Worm (Caenorhabditis elegans) whole organism, young adult: ENCODE data around the gene gpa-10.
A peak's percentile ranks its signal among the peaks of the same experiment; 100 is the strongest.

Source experiments
- B0336.3 ChIP-seq: fragments of 200-800 bp; sonication (Bioruptor generic); IDR thresholded peaks from 2 replicates; pipeline ENCODE4 v1.3.6; 2022; ENCODE audit warnings: missing genetic modification characterization, missing compliant biosample characterization
- D2030.7 ChIP-seq: fragments of 200-800 bp; sonication (Bioruptor generic); IDR thresholded peaks from 2 replicates; pipeline ENCODE4 v1.3.6; 2022; ENCODE audit warnings: missing genetic modification reagents, missing genetic modification characterization, missing compliant biosample characterization
- F57A8.1 ChIP-seq: fragments of 200-800 bp; sonication (Bioruptor generic); optimal IDR thresholded peaks from 2 replicates; lab custom pipeline; 2018; ENCODE audit warnings: mild to moderate bottlenecking, missing genetic modification characterization, moderate library complexity, missing compliant biosample characterization
- K11D2.4 ChIP-seq: fragments of 200-800 bp; sonication (Bioruptor generic); IDR thresholded peaks from 2 replicates; pipeline ENCODE4 v1.3.6; 2022; ENCODE audit warnings: missing genetic modification reagents, missing genetic modification characterization, missing compliant biosample characterization
- Y67H2A.10 ChIP-seq: fragments of 200-800 bp; sonication (Bioruptor generic); conservative IDR thresholded peaks from 2 replicates; pipeline ENCODE4 v1.3.6; 2022; ENCODE audit warnings: missing genetic modification reagents, missing genetic modification characterization, missing compliant biosample characterization
- ZK185.1 ChIP-seq: sonication (generic microtip); optimal IDR thresholded peaks from 2 replicates; lab custom pipeline; 2016; ENCODE audit warnings: mild to moderate bottlenecking, missing genetic modification characterization, missing compliant biosample characterization; ENCODE audit not compliant: poor library complexity, severe bottlenecking
- akir-1 ChIP-seq: fragments of 200-800 bp; sonication (Bioruptor generic); optimal IDR thresholded peaks from 2 replicates; lab custom pipeline; 2018; ENCODE audit warnings: mild to moderate bottlenecking, missing genetic modification characterization, moderate library complexity, missing compliant biosample characterization
- aptf-3 ChIP-seq: fragments of 200-800 bp; sonication (Bioruptor generic); IDR thresholded peaks from 2 replicates; pipeline ENCODE4 v1.3.6; 2022; ENCODE audit warnings: missing genetic modification characterization, missing compliant biosample characterization
- athp-1 ChIP-seq: sonication (generic microtip); optimal IDR thresholded peaks from 2 replicates; lab custom pipeline; 2017; ENCODE audit warnings: mild to moderate bottlenecking, missing genetic modification characterization, missing compliant biosample characterization
- attf-3 ChIP-seq: fragments of 200-800 bp; sonication (Bioruptor generic); conservative IDR thresholded peaks from 2 replicates; pipeline ENCODE4 v1.3.6; 2022; ENCODE audit warnings: missing genetic modification reagents, missing genetic modification characterization, missing compliant biosample characterization
- attf-6 ChIP-seq: fragments of 200-800 bp; sonication (Bioruptor generic); IDR thresholded peaks from 2 replicates; pipeline ENCODE4 v1.3.6; 2022; ENCODE audit warnings: missing genetic modification reagents, missing genetic modification characterization, missing compliant biosample characterization
- bed-1 ChIP-seq: fragments of 200-800 bp; sonication (Bioruptor generic); IDR thresholded peaks from 2 replicates; pipeline ENCODE4 v1.3.6; 2022; ENCODE audit warnings: missing genetic modification reagents, missing genetic modification characterization, missing compliant biosample characterization
- bed-2 ChIP-seq: fragments of 200-800 bp; sonication (Bioruptor generic); IDR thresholded peaks from 2 replicates; pipeline ENCODE4 v1.3.6; 2022; ENCODE audit warnings: missing genetic modification reagents, missing genetic modification characterization, missing compliant biosample characterization
- ccch-3 ChIP-seq: fragments of 200-800 bp; sonication (Bioruptor generic); optimal IDR thresholded peaks from 2 replicates; lab custom pipeline; 2018; ENCODE audit warnings: mild to moderate bottlenecking, missing genetic modification characterization, missing compliant biosample characterization
- cebp-1 ChIP-seq, 2 experiments: fragments of 200-800 bp in 1 of 2; sonication (Bioruptor generic) in 1 of 2; sonication (generic microtip) in 1 of 2; IDR thresholded peaks in 1 of 2; optimal IDR thresholded peaks in 1 of 2; 2 replicates each; pipeline versions ENCODE4 v1.3.6 to Lab custom; 2017 to 2022; ENCODE audit warnings: missing compliant biosample characterization in 2 of 2, missing genetic modification characterization in 2 of 2, mild to moderate bottlenecking in 1 of 2, missing genetic modification reagents in 1 of 2, moderate library complexity in 1 of 2
- ceh-58 ChIP-seq: fragments of 200-800 bp; sonication (Bioruptor generic); IDR thresholded peaks from 2 replicates; pipeline ENCODE4 v1.3.6; 2022; ENCODE audit warnings: missing genetic modification characterization, missing compliant biosample characterization
- dox-1 ChIP-seq: fragments of 200-800 bp; sonication (Bioruptor generic); IDR thresholded peaks from 2 replicates; pipeline ENCODE4 v1.3.6; 2022; ENCODE audit warnings: missing genetic modification reagents, missing genetic modification characterization, missing compliant biosample characterization
- dpff-1 ChIP-seq: sonication (generic microtip); optimal IDR thresholded peaks from 2 replicates; lab custom pipeline; 2017; ENCODE audit warnings: mild to moderate bottlenecking, missing genetic modification characterization, missing compliant biosample characterization
- ekl-4 ChIP-seq: fragments of 200-800 bp; sonication (Bioruptor generic); IDR thresholded peaks from 2 replicates; pipeline ENCODE4 v1.3.6; 2022; ENCODE audit warnings: missing genetic modification reagents, missing genetic modification characterization, missing compliant biosample characterization
- ets-4 ChIP-seq: fragments of 200-800 bp; sonication (Bioruptor generic); optimal IDR thresholded peaks from 2 replicates; lab custom pipeline; 2018; ENCODE audit warnings: mild to moderate bottlenecking, missing genetic modification characterization, missing compliant biosample characterization
- hlh-12 ChIP-seq: sonication (generic microtip); optimal IDR thresholded peaks from 2 replicates; lab custom pipeline; 2016; ENCODE audit warnings: missing genetic modification characterization, missing compliant biosample characterization
- hmg-20 ChIP-seq: fragments of 200-800 bp; sonication (Bioruptor generic); IDR thresholded peaks from 2 replicates; pipeline ENCODE4 v1.3.6; 2022; ENCODE audit warnings: missing genetic modification reagents, missing genetic modification characterization, missing compliant biosample characterization
- hsf-1 ChIP-seq: fragments of 200-800 bp; sonication (Bioruptor generic); IDR thresholded peaks from 2 replicates; pipeline ENCODE4 v1.3.6; 2022; ENCODE audit warnings: missing genetic modification reagents, missing genetic modification characterization, missing compliant biosample characterization
- lin-35 ChIP-seq, 3 experiments: fragments of 150-350 bp in 2 of 3; sonication (generic microtip) in 1 of 3; optimal IDR thresholded peaks; 2 replicates each; lab custom pipeline; 2014 to 2018; ENCODE audit warnings: missing biosample characterization in 3 of 3, missing genetic modification characterization in 3 of 3, missing genetic modification reagents in 3 of 3
- lir-1 ChIP-seq: fragments of 200-800 bp; sonication (Bioruptor generic); conservative IDR thresholded peaks from 2 replicates; pipeline ENCODE4 v1.3.6; 2022; ENCODE audit warnings: missing genetic modification reagents, missing genetic modification characterization, missing compliant biosample characterization
- madf-10 ChIP-seq: sonication (generic microtip); optimal IDR thresholded peaks from 2 replicates; lab custom pipeline; 2016; ENCODE audit warnings: mild to moderate bottlenecking, missing genetic modification characterization, missing compliant biosample characterization
- madf-8 ChIP-seq: fragments of 200-800 bp; sonication (Bioruptor generic); conservative IDR thresholded peaks from 2 replicates; pipeline ENCODE4 v1.3.6; 2022; ENCODE audit warnings: missing genetic modification reagents, missing genetic modification characterization, missing compliant biosample characterization
- mxl-1 ChIP-seq: sonication (generic microtip); optimal IDR thresholded peaks from 2 replicates; lab custom pipeline; 2016; ENCODE audit warnings: missing genetic modification characterization, missing compliant biosample characterization
- nfya-2 ChIP-seq: fragments of 200-800 bp; sonication (Bioruptor generic); IDR thresholded peaks from 2 replicates; pipeline ENCODE4 v1.3.6; 2022; ENCODE audit warnings: missing genetic modification reagents, missing genetic modification characterization, missing compliant biosample characterization
- nfyb-1 ChIP-seq: fragments of 200-800 bp; sonication (Bioruptor generic); IDR thresholded peaks from 2 replicates; pipeline ENCODE4 v1.3.6; 2022; ENCODE audit warnings: missing genetic modification reagents, missing genetic modification characterization, missing compliant biosample characterization
- nhr-120 ChIP-seq: fragments of 200-800 bp; sonication (Bioruptor generic); IDR thresholded peaks from 2 replicates; pipeline ENCODE4 v1.3.6; 2022; ENCODE audit warnings: missing genetic modification characterization, missing compliant biosample characterization
- nhr-27 ChIP-seq: fragments of 200-800 bp; sonication (Bioruptor generic); optimal IDR thresholded peaks from 2 replicates; lab custom pipeline; 2018; ENCODE audit warnings: mild to moderate bottlenecking, missing genetic modification characterization, moderate library complexity, missing compliant biosample characterization
- nhr-80 ChIP-seq: sonication (generic microtip); optimal IDR thresholded peaks from 2 replicates; lab custom pipeline; 2016; ENCODE audit warnings: missing genetic modification characterization, missing compliant biosample characterization
- pbrm-1 ChIP-seq: fragments of 200-800 bp; sonication (Bioruptor generic); IDR thresholded peaks from 2 replicates; pipeline ENCODE4 v1.3.6; 2022; ENCODE audit warnings: missing genetic modification reagents, missing genetic modification characterization, missing compliant biosample characterization
- pha-4 ChIP-seq: fragments of 150-350 bp; sonication (generic microtip); optimal IDR thresholded peaks from 2 replicates; lab custom pipeline; 2014; ENCODE audit warnings: missing biosample characterization, missing genetic modification reagents, missing genetic modification characterization
- snpc-1.3 ChIP-seq: sonication (generic microtip); optimal IDR thresholded peaks from 2 replicates; lab custom pipeline; 2017; ENCODE audit warnings: missing genetic modification characterization, mild to moderate bottlenecking, missing compliant biosample characterization, antibody characterized with exemption, moderate library complexity, missing genotype, missing genetic modification reagents; ENCODE audit not compliant: insufficient read depth
- somi-1 ChIP-seq: fragments of 200-800 bp; sonication (Bioruptor generic); optimal IDR thresholded peaks from 2 replicates; lab custom pipeline; 2018; ENCODE audit warnings: mild to moderate bottlenecking, missing genetic modification characterization, missing compliant biosample characterization
- tbx-9 ChIP-seq: sonication (generic microtip); optimal IDR thresholded peaks from 2 replicates; lab custom pipeline; 2016; ENCODE audit warnings: borderline replicate concordance, missing genetic modification characterization, inconsistent platforms, missing compliant biosample characterization
- tlf-1 ChIP-seq: fragments of 200-800 bp; sonication (Bioruptor generic); optimal IDR thresholded peaks from 2 replicates; lab custom pipeline; 2018; ENCODE audit warnings: mild to moderate bottlenecking, missing genetic modification characterization, missing compliant biosample characterization
- zfh-2 ChIP-seq: fragments of 200-800 bp; sonication (Bioruptor generic); conservative IDR thresholded peaks from 2 replicates; pipeline ENCODE4 v1.3.6; 2022; ENCODE audit warnings: missing genetic modification reagents, missing genetic modification characterization, missing compliant biosample characterization
- zim-3 ChIP-seq: sonication (generic microtip); optimal IDR thresholded peaks from 2 replicates; lab custom pipeline; 2017; ENCODE audit warnings: mild to moderate bottlenecking, missing genetic modification characterization, moderate library complexity, missing compliant biosample characterization
- ztf-18 ChIP-seq: sonication (generic microtip); optimal IDR thresholded peaks from 2 replicates; lab custom pipeline; 2016; ENCODE audit warnings: missing genotype, mild to moderate bottlenecking, missing genetic modification characterization, missing compliant biosample characterization

gpa-10 gene

DNA sequence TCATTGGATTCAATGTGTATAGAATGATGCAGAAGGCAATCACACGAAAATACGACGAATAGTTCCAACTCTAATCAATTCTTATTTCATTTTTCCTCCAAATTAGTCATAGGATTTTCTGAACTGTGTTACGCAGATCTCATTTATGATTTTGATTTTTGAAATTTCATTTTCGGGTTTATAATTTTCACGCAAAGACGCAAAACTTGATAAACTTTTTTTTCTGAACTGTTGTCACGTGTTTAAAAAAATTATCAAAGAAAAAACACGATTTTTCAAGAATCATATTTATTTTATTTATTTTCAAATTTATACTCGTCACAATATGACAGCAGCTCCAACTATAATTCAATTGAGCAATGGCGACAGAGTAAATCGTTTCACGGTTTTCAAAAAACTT is 42.1 kb upstream of the gpa-10 start, which contains the start of gene K11C4.1:
TSS of gene K11C4.1 (plus strand) at position 301 of the 400 bp plus-strand sequence.
- no peak for TF ChIP-seq nfya-2 (GFP tag; lab: Robert Waterston, UW)
- TF ChIP-seq hlh-12 (tag; lab: Kevin White, UChicago): no peak
- TF ChIP-seq ztf-18: no peak
- no peak for TF ChIP-seq dpff-1 (tag; lab: Kevin White, UChicago)
- TF ChIP-seq K11D2.4: no peak
- TF ChIP-seq akir-1: no peak
- no peak for TF ChIP-seq tbx-9 (tag; lab: Kevin White, UChicago)
- no peak for TF ChIP-seq lir-1 (GFP tag; lab: Robert Waterston, UW)
- no peak for TF ChIP-seq nhr-27 (tag; lab: Kevin White, UChicago)

DNA sequence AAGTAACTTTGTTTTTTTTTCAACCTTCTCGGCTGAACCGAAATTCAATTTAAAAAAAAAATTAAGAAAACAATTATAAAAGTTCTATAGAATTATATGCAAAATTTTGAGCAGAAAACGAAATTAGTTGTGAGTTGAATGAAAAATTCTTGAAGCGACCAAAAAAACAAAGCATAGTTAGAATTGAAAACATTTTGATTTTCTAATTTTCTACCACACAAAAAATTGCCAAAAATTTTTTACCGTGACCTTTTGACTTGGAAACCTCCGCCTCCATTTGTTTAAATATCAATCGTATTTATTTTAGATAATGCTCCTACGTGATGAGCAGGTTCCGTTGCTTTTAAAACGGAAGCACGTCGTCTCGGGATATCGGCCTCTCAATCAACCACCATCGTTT is 40.2 kb upstream of the gpa-10 start, which contains the start of gene K11C4.2:
TSS of gene K11C4.2 (plus strand) at position 301 of the 400 bp plus-strand sequence.
- TF ChIP-seq attf-6 (no peak), hsf-1 (GFP tag; lab: Robert Waterston, UW) (no peak), ceh-58 (GFP tag; lab: Robert Waterston, UW) (no peak)

- TF ChIP-seq snpc-1.3 (tag; lab: Kevin White, UChicago) (no peak), cebp-1 (GFP tag; IDR thresholded peaks at IDR 0.05; lab: Robert Waterston, UW) (no peak), cebp-1 (tag; optimal IDR thresholded peaks at IDR 0.05; lab: Kevin White, UChicago) (peak; percentile 1), zfh-2 (GFP tag; lab: Robert Waterston, UW) (peak; percentile 50), aptf-3 (GFP tag; lab: Robert Waterston, UW) (0 out of 2 replicates have a peak, but pooled peaks have one; percentile 34)
Measured at ce11 chrV:6893681-6894080, 39.1 kb upstream of the gpa-10 start.

DNA sequence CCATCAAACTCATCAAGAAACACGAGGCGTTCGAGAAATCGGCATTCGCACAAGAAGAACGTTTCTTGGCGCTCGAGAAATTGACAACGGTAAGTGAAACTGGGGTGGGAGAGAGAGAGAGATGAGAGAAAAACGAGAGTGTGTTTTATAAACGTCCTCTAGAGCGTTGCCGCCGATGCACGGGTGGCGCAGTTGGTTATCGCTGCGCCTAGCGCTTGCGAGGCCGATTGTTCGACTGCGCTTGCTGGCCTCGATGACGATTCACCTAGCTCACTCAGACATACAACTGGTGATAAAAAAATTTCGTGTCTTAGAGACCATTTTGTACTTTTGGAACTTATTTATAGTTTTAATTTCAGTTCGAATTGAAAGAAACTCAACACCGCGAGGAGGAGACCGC is 34.2 kb upstream of the gpa-10 start:
- TF ChIP-seq zfh-2 (GFP tag; lab: Robert Waterston, UW): peak; percentile 75
- peak; percentile 44 for TF ChIP-seq tlf-1 (GFP tag; lab: Kevin White, UChicago)
- no peak for TF ChIP-seq hmg-20 (GFP tag; lab: Robert Waterston, UW)
- peak in 1 of 3 experiments; percentile 68 for TF ChIP-seq lin-35 (GFP tag; optimal IDR thresholded peaks at IDR 0.05; lab: Kevin White, UChicago)
- TF ChIP-seq bed-1: no peak; the same call in 1 of the 2 replicates
- peak; percentile 57 for TF ChIP-seq madf-10 (tag; lab: Kevin White, UChicago)
- no peak for TF ChIP-seq nhr-120 (GFP tag; lab: Robert Waterston, UW)
- TF ChIP-seq K11D2.4: no peak
- peak; percentile 41 for TF ChIP-seq zim-3 (tag; lab: Kevin White, UChicago)
- no peak for TF ChIP-seq ccch-3 (GFP tag; lab: Kevin White, UChicago)
- peak; percentile 87 for TF ChIP-seq ZK185.1
- peak; percentile 57; the same call in 1 of the 2 replicates for TF ChIP-seq attf-3 (GFP tag; lab: Robert Waterston, UW)
- 0 out of 2 replicates have a peak, but pooled peaks have one; percentile 15 for TF ChIP-seq Y67H2A.10 (GFP tag; lab: Robert Waterston, UW)
- peak; percentile 57 for TF ChIP-seq mxl-1
- TF ChIP-seq F57A8.1 (GFP tag; lab: Kevin White, UChicago): no peak
- TF ChIP-seq ets-4: peak; percentile 56
- peak; percentile 69; the same call in 1 of the 2 replicates for TF ChIP-seq pbrm-1 (GFP tag; lab: Robert Waterston, UW)
- peak; percentile 69 for TF ChIP-seq ekl-4 (GFP tag; lab: Robert Waterston, UW)
- TF ChIP-seq dox-1 (GFP tag; lab: Robert Waterston, UW): peak; percentile 84
- TF ChIP-seq madf-8 (GFP tag; lab: Robert Waterston, UW): no peak
- TF ChIP-seq athp-1 (tag; lab: Kevin White, UChicago): peak; percentile 75
- TF ChIP-seq nfyb-1 (GFP tag; lab: Robert Waterston, UW): peak; percentile 76
- 0 out of 2 replicates have a peak, but pooled peaks have one; percentile 45 for TF ChIP-seq bed-2 (GFP tag; lab: Robert Waterston, UW)
- TF ChIP-seq aptf-3 (GFP tag; lab: Robert Waterston, UW): no peak
- TF ChIP-seq D2030.7 (GFP tag; lab: Robert Waterston, UW): peak; percentile 76
- TF ChIP-seq B0336.3 (GFP tag; lab: Robert Waterston, UW): peak; percentile 50; the same call in 1 of the 2 replicates
- TF ChIP-seq somi-1: peak; percentile 21
- TF ChIP-seq pha-4: no peak
- TF ChIP-seq nhr-80 (tag; lab: Kevin White, UChicago): peak; percentile 46
- no peak for TF ChIP-seq lir-1 (GFP tag; lab: Robert Waterston, UW)
